Fruit fly (Drosophila melanogaster): Measurements from ENCODE around the gene CG13946.

DNA sequence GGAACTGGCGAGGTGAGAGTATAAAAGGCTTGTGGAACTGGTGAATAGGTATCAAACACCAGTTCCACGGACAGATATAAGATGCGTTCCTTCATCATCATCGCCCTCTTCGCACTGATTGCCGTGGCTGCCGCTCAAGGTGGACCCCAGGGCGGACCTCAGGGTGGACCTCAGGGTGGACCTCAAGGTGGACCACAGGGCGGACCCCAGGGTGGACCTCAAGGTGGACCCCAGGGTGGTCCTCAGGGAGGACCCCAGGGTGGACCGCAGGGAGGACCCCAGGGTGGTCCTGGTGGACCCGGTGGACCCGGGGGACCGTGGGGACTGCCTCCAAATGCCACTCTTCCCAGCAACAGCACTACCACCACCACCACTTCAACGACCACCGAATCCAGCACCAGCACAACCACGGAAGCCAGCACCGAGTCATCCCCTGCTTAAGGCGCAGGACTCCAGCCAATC, 2.8 kb downstream of the CG13946 start, which contains the start of gene CG13947:
- no peak for TF ChIP-seq OdsH (GFP tag; optimal IDR thresholded peaks at IDR 0.05)
- no peak for TF ChIP-seq CG8119 (GFP tag; IDR thresholded peaks at IDR 0.05)
- no peak for TF ChIP-seq Sox102F (GFP tag; optimal IDR thresholded peaks at IDR 0.05)
- no peak for TF ChIP-seq CG8632 (GFP tag; optimal IDR thresholded peaks at IDR 0.05)
- no peak for TF ChIP-seq eg (GFP tag; IDR thresholded peaks at IDR 0.05)
- no peak for TF ChIP-seq CG15336 (GFP tag; IDR thresholded peaks at IDR 0.05)
- TF ChIP-seq CG4318 (GFP tag; optimal IDR thresholded peaks at IDR 0.05), result no peak
- no peak for TF ChIP-seq dsx (GFP tag; optimal IDR thresholded peaks at IDR 0.05; ENCODE audit: poor library complexity, severe bottlenecking)
- TF ChIP-seq topi (GFP tag; optimal IDR thresholded peaks at IDR 0.05), result no peak
- TF ChIP-seq Ets96B (tag; optimal IDR thresholded peaks at IDR 0.05), result no peak
- no peak for TF ChIP-seq fkh (GFP tag; optimal IDR thresholded peaks at IDR 0.05)
- no peak for TF ChIP-seq CG31627 (GFP tag; optimal IDR thresholded peaks at IDR 0.05)
- TF ChIP-seq spab (GFP tag; optimal IDR thresholded peaks at IDR 0.05), result no peak
